Fruit fly (Drosophila melanogaster): Measurements from ENCODE around the gene RpL32.

RpL32 gene

DNA sequence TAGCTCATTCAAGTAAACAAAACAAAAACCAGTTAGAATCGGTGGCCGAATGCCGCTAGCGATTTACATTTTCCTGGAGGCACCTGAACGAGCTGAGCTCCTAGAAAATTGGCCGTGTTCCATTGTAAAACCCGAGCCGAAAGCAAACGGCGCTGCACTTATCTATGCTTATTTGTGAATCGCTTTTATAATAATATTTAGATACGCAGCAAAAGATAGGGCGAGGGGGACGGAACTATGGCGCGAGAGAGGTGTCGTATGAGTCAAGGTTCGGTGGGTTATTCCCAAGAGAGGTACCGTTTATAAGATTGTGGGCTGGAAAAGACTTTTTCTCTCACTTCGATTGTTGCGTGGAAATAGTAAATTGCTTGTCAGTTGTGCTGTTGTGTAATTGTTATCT is 17.7 kb upstream of the RpL32 start:
- TF ChIP-seq EcR (GFP tag; optimal IDR thresholded peaks at IDR 0.05): no peak
- TF ChIP-seq Dll (optimal IDR thresholded peaks at IDR 0.05): no peak
- TF ChIP-seq pan (optimal IDR thresholded peaks at IDR 0.05): no peak
- no peak for TF ChIP-seq usp (GFP tag; optimal IDR thresholded peaks at IDR 0.05)
- TF ChIP-seq psq (optimal IDR thresholded peaks at IDR 0.05): no peak
- no peak for TF ChIP-seq CG8478 (optimal IDR thresholded peaks at IDR 0.05)

DNA sequence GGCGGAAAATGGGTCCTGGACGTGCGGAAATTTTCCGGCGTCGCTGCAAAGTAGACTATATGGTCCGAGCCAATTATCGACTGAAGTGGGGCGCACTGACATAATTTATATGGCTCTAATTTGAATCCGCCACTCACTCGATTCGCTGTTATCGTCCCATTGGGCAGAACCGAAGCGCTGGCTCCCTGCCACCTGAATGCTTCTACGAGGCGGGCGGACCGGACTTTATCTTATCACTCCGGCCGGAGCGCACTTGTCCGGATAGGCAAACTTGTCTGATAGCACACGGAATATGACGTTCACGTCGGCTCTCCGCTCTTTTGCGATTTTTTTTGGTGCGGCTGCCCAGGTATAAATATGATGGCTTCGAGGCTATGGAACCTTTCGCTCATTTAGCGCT is 16.6 kb upstream of the RpL32 start:
- TF ChIP-seq usp (GFP tag; optimal IDR thresholded peaks at IDR 0.05) (no peak), pan (optimal IDR thresholded peaks at IDR 0.05) (no peak), EcR (GFP tag; optimal IDR thresholded peaks at IDR 0.05) (no peak), Dll (optimal IDR thresholded peaks at IDR 0.05) (no peak), CG8478 (optimal IDR thresholded peaks at IDR 0.05) (no peak), psq (optimal IDR thresholded peaks at IDR 0.05) (no peak)

DNA sequence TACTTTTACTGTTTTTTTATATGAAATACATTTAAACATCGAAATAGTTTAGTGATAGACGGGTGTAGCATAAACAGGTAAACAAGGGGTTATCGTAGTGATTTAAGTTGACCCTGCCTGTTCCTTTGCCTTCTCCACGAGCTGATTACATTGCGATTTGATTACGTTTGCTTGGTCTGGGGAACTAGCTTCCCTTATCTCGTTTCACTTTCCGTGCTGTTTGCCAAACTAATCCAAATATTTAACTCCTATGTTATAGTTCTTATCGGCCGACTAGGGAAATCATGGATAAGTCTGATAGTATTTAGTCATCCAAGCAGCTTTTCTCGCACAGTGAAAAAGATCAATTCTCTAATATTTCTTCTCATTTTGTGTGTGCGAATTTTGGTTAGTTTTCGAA is 16.0 kb upstream of the RpL32 start:
- TF ChIP-seq pan (optimal IDR thresholded peaks at IDR 0.05) (no peak), psq (optimal IDR thresholded peaks at IDR 0.05) (no peak), usp (GFP tag; optimal IDR thresholded peaks at IDR 0.05) (no peak), EcR (GFP tag; optimal IDR thresholded peaks at IDR 0.05) (no peak)

DNA sequence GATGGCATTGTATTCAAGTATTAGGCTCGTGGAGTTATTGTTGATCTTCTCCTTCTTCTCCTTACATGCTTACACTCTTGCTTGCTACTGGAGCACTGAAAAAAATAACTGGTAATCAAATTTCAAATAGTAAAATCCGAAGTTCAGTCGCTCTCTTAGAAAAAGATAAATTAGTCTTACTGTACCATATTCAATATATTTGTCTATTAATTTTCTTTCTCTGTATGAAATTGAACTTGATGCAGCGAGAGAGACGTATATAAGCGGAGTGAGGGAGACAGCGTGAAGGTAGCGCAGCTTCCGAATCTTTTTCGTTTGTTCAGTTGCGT is 15.2 kb upstream of the RpL32 start:
- TF ChIP-seq CG8478 (optimal IDR thresholded peaks at IDR 0.05) (no peak), EcR (GFP tag; optimal IDR thresholded peaks at IDR 0.05) (no peak), psq (optimal IDR thresholded peaks at IDR 0.05) (no peak), pan (optimal IDR thresholded peaks at IDR 0.05) (no peak), Dll (optimal IDR thresholded peaks at IDR 0.05) (no peak), usp (GFP tag; optimal IDR thresholded peaks at IDR 0.05) (no peak)

DNA sequence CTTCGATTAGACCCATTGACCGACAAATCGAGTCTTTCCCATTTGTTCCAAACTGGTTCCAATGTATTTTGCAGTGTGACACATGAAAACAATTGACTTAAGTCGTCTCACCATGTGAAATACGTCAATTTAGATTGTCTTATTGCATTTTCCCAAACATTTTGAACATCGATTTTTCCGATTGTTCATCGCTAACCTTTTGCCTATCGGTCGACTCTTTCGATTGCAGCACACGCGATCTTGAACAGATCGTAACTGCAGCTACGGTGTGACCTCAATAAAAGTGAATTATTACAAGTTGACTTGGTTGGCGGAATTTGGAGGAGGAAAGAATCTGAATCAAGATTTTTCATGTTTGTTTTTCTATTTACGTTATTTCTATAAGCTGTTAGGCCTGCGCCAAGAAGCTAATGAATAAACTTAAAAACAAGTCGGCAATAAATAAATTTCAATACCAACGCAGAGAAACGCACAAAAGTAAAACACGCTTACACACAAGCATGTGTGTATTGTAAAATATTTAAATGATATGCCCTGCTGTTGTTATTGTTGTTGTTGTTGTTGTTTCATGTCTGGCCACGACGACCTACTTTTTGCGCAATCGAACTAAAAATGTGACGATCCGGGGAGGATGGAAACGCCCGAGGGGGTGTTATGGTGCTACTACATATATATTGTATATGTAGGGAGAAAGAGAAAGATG is 14.6 kb upstream of the RpL32 start:
- TF ChIP-seq CG8478 (optimal IDR thresholded peaks at IDR 0.05) (no peak), EcR (GFP tag; optimal IDR thresholded peaks at IDR 0.05) (no peak), usp (GFP tag; optimal IDR thresholded peaks at IDR 0.05) (no peak), Dll (optimal IDR thresholded peaks at IDR 0.05) (no peak), pan (optimal IDR thresholded peaks at IDR 0.05) (no peak), psq (optimal IDR thresholded peaks at IDR 0.05) (no peak)

DNA sequence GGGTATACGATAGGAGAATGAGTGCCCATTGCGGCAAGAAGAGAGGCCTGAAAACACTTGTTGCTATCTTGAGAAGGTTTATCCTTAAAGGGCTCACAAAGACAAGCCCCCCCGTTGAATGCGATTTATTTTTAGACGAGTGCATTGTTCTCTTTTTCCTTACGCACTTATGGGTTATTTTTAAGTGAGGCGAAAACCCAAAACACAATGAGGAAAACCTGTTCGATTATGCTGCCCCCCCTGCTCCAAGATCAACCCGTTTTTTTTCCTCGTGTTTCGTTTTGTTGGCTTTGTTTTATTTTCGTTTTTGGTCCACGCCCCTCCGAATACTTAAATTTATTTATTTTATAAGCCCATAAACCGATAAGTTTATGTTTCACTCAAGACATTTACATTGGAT is 14.0 kb upstream of the RpL32 start:
- TF ChIP-seq psq (optimal IDR thresholded peaks at IDR 0.05) (no peak), usp (GFP tag; optimal IDR thresholded peaks at IDR 0.05) (no peak), pan (optimal IDR thresholded peaks at IDR 0.05) (no peak), Dll (optimal IDR thresholded peaks at IDR 0.05) (no peak), CG8478 (optimal IDR thresholded peaks at IDR 0.05) (no peak), EcR (GFP tag; optimal IDR thresholded peaks at IDR 0.05) (no peak)

DNA sequence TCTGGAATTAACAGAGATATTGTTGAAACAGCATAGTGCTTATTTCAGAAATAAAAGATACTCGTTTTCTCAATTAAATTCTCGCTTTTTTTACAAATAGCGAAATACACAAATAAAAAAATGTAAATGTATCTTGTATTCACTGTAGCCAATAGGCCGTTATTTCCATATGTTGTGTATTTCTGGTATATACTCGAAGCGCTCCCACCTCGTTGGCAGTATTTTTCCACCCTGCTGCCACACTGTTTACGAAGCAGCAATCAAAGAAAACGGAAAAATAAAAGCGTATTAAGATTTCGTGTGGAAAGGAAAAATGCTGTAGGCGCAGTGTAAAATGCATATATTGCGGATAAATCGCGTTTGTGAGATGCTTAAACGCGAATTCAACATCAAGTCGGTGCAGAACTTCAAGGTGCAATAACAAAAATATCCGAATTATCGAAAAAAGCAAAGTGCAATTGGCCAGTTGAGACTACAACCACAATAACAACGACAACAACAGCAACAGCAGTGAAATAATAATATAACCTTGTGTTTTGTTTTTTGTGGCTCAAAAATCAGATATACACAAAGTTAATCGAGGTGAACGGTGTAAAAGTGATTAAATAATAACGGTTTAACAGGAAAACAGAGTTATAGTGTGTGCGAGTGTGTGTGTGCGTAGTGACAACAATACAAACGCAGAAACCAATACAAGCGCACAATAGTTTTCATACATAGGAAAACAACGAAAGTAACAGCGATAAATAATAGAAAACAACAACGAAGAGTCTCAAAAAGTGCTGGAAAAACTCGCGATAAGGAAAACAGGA is 12.3 kb upstream of the RpL32 start, which contains the start of gene sima:
sima (plus strand) TSS at position 255 of the 812 bp plus-strand sequence.
- TF ChIP-seq CG8478 (optimal IDR thresholded peaks at IDR 0.05) (no peak), pan (optimal IDR thresholded peaks at IDR 0.05) (no peak), EcR (GFP tag; optimal IDR thresholded peaks at IDR 0.05) (no peak), Dll (optimal IDR thresholded peaks at IDR 0.05) (no peak), psq (optimal IDR thresholded peaks at IDR 0.05) (peak; percentile 50), usp (GFP tag; optimal IDR thresholded peaks at IDR 0.05) (no peak)

DNA sequence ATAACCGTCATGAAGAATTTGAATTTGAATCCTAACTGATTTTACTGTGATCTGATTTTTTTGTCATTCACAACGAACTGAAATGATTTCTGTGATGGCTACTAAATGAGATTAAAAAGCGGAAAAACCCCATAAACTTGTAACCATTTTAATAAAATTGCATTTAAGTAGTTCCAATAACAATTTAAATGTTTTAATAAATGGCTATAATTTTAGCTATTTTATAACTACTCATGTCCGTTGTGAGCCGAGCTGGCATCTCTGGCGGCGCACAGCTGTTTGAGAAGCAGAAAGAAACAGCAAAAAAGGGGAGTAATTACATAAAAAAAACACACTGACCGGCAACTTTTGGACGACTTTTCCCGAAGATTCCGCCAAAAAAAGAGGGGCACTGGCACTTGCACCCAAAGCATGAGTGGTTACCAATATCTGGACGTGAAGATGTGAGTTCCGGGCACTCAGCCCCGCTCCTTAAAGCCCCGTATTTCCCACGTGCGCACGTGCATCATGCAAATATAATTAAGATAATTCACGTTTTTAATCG is 10.7 kb upstream of the RpL32 start, which contains the start of the genes CG7950 and Rpp14a:
CG7950 (plus strand) TSS at position 268 of the 544 bp plus-strand sequence.
Rpp14a (plus strand) TSS at position 268 of the 544 bp plus-strand sequence.
- TF ChIP-seq Dll (optimal IDR thresholded peaks at IDR 0.05) (no peak), CG8478 (optimal IDR thresholded peaks at IDR 0.05) (no peak), pan (optimal IDR thresholded peaks at IDR 0.05) (no peak), EcR (GFP tag; optimal IDR thresholded peaks at IDR 0.05) (no peak), usp (GFP tag; optimal IDR thresholded peaks at IDR 0.05) (no peak), psq (optimal IDR thresholded peaks at IDR 0.05) (no peak)

DNA sequence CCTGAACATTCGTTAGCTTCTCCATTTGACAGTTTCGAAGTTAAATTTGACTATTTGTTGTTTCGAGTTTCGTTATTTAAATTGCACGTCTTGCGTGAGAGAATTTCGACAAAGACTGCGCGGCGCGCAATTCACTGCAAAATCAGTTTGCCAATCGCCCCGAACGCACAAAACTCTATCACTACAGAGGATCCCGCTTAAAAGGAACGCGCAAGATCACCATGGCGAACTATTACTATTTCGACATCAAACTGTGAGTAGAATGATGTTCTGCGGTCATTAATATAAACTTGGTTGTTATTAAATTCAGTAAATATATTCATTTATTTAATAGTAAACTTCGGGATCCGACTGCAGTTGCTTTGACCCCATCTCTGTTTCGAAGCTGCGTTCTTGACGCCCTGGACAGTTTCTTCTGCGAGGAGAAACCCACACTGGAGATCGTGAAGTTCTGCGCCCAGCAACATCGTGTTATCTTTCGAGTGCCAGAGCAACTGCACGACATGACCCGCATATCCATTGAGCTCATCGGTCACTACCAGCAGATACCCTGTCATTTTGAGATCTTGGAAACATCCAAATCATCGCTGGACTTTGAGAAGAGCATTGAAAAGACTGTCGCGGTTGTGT is 10.1 kb upstream of the RpL32 start, which contains the start of the genes Rpp14b and spn-A:
Rpp14b (plus strand) TSS at position 43 of the 630 bp plus-strand sequence.
spn-A (minus strand) TSS at position 123 of the 630 bp plus-strand sequence.
- no peak for TF ChIP-seq CG8478 (optimal IDR thresholded peaks at IDR 0.05)
- TF ChIP-seq pan (optimal IDR thresholded peaks at IDR 0.05): no peak
- TF ChIP-seq Dll (optimal IDR thresholded peaks at IDR 0.05): no peak
- TF ChIP-seq EcR (GFP tag; optimal IDR thresholded peaks at IDR 0.05): no peak
- no peak for TF ChIP-seq psq (optimal IDR thresholded peaks at IDR 0.05)
- TF ChIP-seq usp (GFP tag; optimal IDR thresholded peaks at IDR 0.05): no peak

DNA sequence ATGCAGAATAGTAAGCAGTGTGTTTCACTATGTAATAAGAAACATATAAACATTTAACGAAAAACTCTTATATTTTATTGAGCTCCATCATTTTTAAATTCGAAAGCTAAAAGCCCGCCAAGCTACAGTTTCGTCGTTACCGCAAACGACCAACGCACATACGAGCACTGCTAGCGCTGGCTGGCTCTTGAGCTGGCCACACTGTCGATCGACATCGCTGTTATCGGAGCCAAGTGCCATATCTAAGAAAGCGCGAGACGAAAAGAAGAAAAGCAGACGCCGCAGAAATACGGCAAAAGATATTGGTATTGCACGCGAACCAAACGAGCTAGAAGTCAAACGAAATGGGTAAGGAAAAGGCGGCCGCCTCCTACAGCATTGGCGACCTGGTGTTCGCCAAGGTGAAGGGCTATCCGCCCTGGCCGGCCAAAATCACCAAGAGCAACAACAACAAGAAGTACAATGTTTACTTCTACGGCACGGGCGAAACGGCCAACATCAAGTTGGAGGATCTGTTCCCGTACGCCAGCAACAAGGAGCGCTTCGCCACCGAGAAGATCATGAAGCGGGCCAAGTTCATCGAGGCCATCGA is 6.6 kb upstream of the RpL32 start, which contains the start of gene Jasper:
Jasper (plus strand) TSS at position 60 of the 592 bp plus-strand sequence.
- no peak for TF ChIP-seq Dll (optimal IDR thresholded peaks at IDR 0.05)
- no peak for TF ChIP-seq EcR (GFP tag; optimal IDR thresholded peaks at IDR 0.05)
- no peak for TF ChIP-seq psq (optimal IDR thresholded peaks at IDR 0.05)
- TF ChIP-seq pan (optimal IDR thresholded peaks at IDR 0.05): no peak
- no peak for TF ChIP-seq CG8478 (optimal IDR thresholded peaks at IDR 0.05)
- no peak for TF ChIP-seq usp (GFP tag; optimal IDR thresholded peaks at IDR 0.05)

DNA sequence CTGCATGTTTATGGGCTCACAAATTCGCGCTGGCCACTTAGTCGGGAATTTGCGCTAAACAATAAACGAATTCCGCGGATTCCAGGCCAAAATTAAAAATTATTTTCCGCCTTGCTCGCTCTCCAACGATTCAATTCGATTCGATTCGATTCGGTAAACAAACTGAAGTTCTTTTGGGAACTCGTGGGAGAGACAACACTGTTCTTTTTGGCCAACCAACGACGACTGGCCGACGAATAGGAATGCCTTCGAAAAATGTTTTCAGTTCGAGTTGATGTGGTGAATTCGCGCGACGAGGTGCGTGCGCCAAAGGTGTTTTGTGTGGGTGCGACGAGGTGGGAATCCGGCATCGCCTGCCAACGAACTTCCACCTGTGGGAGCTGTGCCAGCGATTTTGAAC is 6.0 kb upstream of the RpL32 start, which contains the start of gene CG15528:
CG15528 (minus strand) TSS at position 180 of the 400 bp plus-strand sequence.
- TF ChIP-seq usp (GFP tag; optimal IDR thresholded peaks at IDR 0.05) (no peak), Dll (optimal IDR thresholded peaks at IDR 0.05) (no peak), EcR (GFP tag; optimal IDR thresholded peaks at IDR 0.05) (no peak), CG8478 (optimal IDR thresholded peaks at IDR 0.05) (no peak), pan (optimal IDR thresholded peaks at IDR 0.05) (no peak), psq (optimal IDR thresholded peaks at IDR 0.05) (no peak)

Measured in whole organism.